Fruit fly (Drosophila melanogaster) whole organism, adult: ENCODE results near the gene CG45011.
A peak's percentile ranks its signal among the peaks of the same experiment; 100 is the strongest.

Experiments
- CG11617 ChIP-seq: fragments of 200-800 bp; sonication (Bioruptor generic); optimal IDR thresholded peaks from 2 replicates; lab custom pipeline; 2017; ENCODE audit warnings: mild to moderate bottlenecking, missing biosample characterization, missing genetic modification reagents, missing genetic modification characterization
- CG12768 ChIP-seq: fragments of 200-800 bp; sonication (Bioruptor generic); optimal IDR thresholded peaks from 2 replicates; lab custom pipeline; 2017; ENCODE audit warnings: missing biosample characterization, missing genetic modification characterization, mild to moderate bottlenecking, moderate library complexity, missing genetic modification reagents
- CG14711 ChIP-seq: fragments of 200-800 bp; sonication (Bioruptor generic); optimal IDR thresholded peaks from 2 replicates; lab custom pipeline; 2018; ENCODE audit warnings: missing biosample characterization, mild to moderate bottlenecking, missing genetic modification characterization, moderate library complexity
- CG1620 ChIP-seq: fragments of 200-800 bp; sonication (Bioruptor generic); optimal IDR thresholded peaks from 2 replicates; lab custom pipeline; 2016; ENCODE audit warnings: missing biosample characterization, missing genetic modification characterization
- CG33017 ChIP-seq: fragments of 200-800 bp; sonication (Bioruptor generic); optimal IDR thresholded peaks from 2 replicates; lab custom pipeline; 2018; ENCODE audit warnings: missing biosample characterization, mild to moderate bottlenecking, missing genetic modification characterization, moderate library complexity
- CG5204 ChIP-seq: fragments of 200-800 bp; sonication (Bioruptor generic); optimal IDR thresholded peaks from 2 replicates; lab custom pipeline; 2016; ENCODE audit warnings: missing biosample characterization, missing genetic modification characterization
- CG7045 ChIP-seq: fragments of 200-800 bp; sonication (Bioruptor generic); optimal IDR thresholded peaks from 2 replicates; lab custom pipeline; 2017; ENCODE audit warnings: missing biosample characterization, mild to moderate bottlenecking, missing genetic modification characterization
- CG7101 ChIP-seq: fragments of 200-800 bp; sonication (Bioruptor generic); optimal IDR thresholded peaks from 2 replicates; lab custom pipeline; 2018; ENCODE audit warnings: missing biosample characterization, mild to moderate bottlenecking, missing genetic modification characterization, moderate library complexity
- Clk ChIP-seq: fragments of 200-800 bp; sonication (Bioruptor generic); optimal IDR thresholded peaks from 2 replicates; lab custom pipeline; 2017; ENCODE audit warnings: missing biosample characterization, missing genetic modification characterization
- Crg-1 ChIP-seq: fragments of 200-800 bp; sonication (Bioruptor generic); optimal IDR thresholded peaks from 2 replicates; lab custom pipeline; 2016; ENCODE audit warnings: missing biosample characterization, missing genetic modification characterization
- Hr96 ChIP-seq: fragments of 200-800 bp; sonication (Bioruptor generic); optimal IDR thresholded peaks from 2 replicates; lab custom pipeline; 2016; ENCODE audit warnings: missing biosample characterization, missing genetic modification characterization
- Mnt ChIP-seq: fragments of 200-800 bp; sonication (Bioruptor generic); optimal IDR thresholded peaks from 2 replicates; lab custom pipeline; 2016; ENCODE audit warnings: missing biosample characterization, mild to moderate bottlenecking, missing genetic modification characterization
- bab1 ChIP-seq: fragments of 200-800 bp; sonication (Bioruptor generic); optimal IDR thresholded peaks from 3 replicates; lab custom pipeline; 2019; ENCODE audit warnings: missing biosample characterization, mild to moderate bottlenecking, missing genetic modification characterization, moderate library complexity
- cic ChIP-seq: fragments of 200-800 bp; sonication (Bioruptor generic); optimal IDR thresholded peaks from 2 replicates; lab custom pipeline; 2017; ENCODE audit warnings: missing biosample characterization, mild to moderate bottlenecking, missing genetic modification characterization, moderate library complexity
- cnc ChIP-seq, 2 experiments: fragments of >200 bp; optimal IDR thresholded peaks; 2 replicates each; lab custom pipeline; 2017
- kay ChIP-seq: fragments of 200-800 bp; sonication (Bioruptor generic); peaks from one replicate; lab custom pipeline; 2016; ENCODE audit warnings: missing biosample characterization, missing genetic modification characterization, borderline replicate concordance
- ovo ChIP-seq: fragments of 200-800 bp; sonication (Bioruptor generic); optimal IDR thresholded peaks from 2 replicates; lab custom pipeline; 2016; ENCODE audit warnings: missing biosample characterization, missing genetic modification characterization
- pad ChIP-seq: fragments of 200-800 bp; sonication (Bioruptor generic); optimal IDR thresholded peaks from 3 replicates; lab custom pipeline; 2017; ENCODE audit warnings: missing biosample characterization, missing genetic modification characterization, mild to moderate bottlenecking, moderate library complexity, missing genetic modification reagents
- tj ChIP-seq: fragments of 200-800 bp; sonication (Bioruptor generic); optimal IDR thresholded peaks from 3 replicates; lab custom pipeline; 2017; ENCODE audit warnings: missing biosample characterization, mild to moderate bottlenecking, missing genetic modification characterization, moderate library complexity
- toe ChIP-seq: fragments of 200-800 bp; sonication (Bioruptor generic); optimal IDR thresholded peaks from 2 replicates; lab custom pipeline; 2016; ENCODE audit warnings: missing biosample characterization, missing genetic modification characterization

The CG45011 gene

DNA sequence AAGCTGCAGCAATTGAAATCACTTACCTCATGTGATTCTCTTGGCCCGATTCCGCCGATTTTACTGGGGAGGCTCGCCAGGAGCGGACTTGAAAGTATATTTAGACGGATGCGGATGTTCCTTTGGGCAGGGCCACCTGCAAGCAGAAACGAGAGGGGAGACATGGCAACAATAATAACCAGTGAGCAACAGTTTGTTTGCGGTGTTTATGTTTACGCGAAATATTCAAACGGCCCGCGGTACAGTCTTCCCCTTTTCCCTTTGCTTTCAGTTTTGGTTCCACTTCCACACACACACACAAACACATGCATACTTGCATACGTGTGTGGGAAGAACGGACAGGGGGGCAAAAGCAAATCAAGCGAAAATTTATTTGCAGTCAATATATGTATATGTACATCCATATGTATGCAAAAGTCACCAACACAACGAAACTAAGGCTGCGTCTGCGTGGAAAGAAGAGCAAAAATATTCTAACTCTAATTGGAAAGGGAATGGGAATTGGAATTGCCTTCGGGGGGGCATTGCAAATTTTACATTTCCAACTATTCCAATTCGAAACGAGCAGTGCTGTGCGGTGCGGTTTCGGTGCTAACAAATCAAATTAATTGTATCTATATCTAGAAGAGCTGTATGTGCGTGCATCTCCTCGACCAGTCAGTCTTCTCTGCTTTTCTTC lies 27.7 kb upstream of the CG45011 start:
- TF ChIP-seq tj, result no peak
- no peak for TF ChIP-seq cnc (optimal IDR thresholded peaks at IDR 0.05; lab: Kevin White, UChicago)
- no peak for TF ChIP-seq CG33017
- no peak for TF ChIP-seq CG1620 (GFP tag; lab: Kevin White, UChicago)
- TF ChIP-seq Hr96 (GFP tag; lab: Kevin White, UChicago), result no peak
- TF ChIP-seq Clk, result peak; percentile 14
- TF ChIP-seq CG5204 (GFP tag; lab: Kevin White, UChicago), result peak; percentile 38
- no peak for TF ChIP-seq toe (GFP tag; lab: Kevin White, UChicago)
- TF ChIP-seq CG11617 (GFP tag; lab: Kevin White, UChicago), result no peak
- no peak for TF ChIP-seq CG12768 (GFP tag; lab: Kevin White, UChicago)
- peak; percentile 81 for TF ChIP-seq pad (GFP tag; lab: Kevin White, UChicago)
- TF ChIP-seq CG14711 (tag; lab: Kevin White, UChicago), result no peak
- no peak for TF ChIP-seq CG7101 (tag; lab: Kevin White, UChicago)
- TF ChIP-seq Crg-1 (GFP tag; lab: Kevin White, UChicago), result no peak
- no peak for TF ChIP-seq Mnt (GFP tag; lab: Kevin White, UChicago)
- TF ChIP-seq bab1 (GFP tag; lab: Kevin White, UChicago), result no peak
- TF ChIP-seq kay, result no peak
- TF ChIP-seq ovo (GFP tag; lab: Kevin White, UChicago), result no peak
- TF ChIP-seq cic (GFP tag; lab: Kevin White, UChicago), result no peak
- no peak for TF ChIP-seq CG7045 (GFP tag; lab: Kevin White, UChicago)

DNA sequence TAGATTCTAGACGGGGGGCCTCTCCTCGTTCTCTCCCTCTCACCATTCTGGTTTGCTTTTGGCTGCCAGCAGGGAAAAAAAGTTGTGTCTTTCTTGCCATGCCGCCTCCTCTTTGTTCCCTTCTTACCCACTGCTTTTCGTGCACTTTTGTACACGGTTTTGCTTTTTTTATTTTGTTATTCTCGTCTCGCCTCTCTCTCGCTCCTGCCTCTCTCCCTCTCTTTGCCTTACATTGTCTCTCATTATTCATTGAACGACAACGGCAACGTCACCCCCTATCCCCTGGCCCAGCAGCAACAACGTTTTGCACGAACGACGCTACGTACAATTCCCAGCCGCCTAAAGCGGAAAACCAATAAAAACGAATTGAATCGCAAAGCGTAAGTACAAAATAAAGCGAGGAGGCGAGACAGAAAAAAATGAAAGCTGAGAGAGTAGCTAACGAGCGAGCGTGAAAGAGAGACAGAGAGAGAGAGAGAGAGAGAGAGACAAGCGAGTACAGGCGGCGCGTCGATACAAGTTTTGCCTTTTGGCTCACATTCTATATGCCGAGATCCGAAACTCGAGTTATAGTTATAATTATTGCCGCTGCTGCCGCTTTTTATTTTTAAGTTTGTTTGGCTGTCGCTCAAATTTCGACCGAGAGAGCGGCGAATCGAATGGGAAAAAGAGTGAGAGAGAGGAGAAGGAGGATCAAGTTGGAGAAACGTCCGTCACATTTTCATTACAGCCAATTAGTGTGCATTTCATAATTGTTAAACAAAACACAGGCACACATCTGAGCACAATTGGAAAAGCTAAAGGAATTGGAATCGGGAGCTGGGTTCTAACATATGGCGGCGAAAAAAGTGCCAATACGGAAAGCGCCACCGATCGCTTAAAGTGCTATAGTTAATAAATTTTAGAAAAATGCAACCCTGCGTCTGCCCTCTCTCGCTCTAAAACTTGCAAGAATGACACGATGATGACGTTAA lies 26.9 kb upstream of the CG45011 start:
- TF ChIP-seq bab1 (GFP tag; lab: Kevin White, UChicago) (peak; percentile 41), CG11617 (GFP tag; lab: Kevin White, UChicago) (peak; percentile 9), Hr96 (GFP tag; lab: Kevin White, UChicago) (peak; percentile 66), kay (no peak), CG7045 (GFP tag; lab: Kevin White, UChicago) (peak; percentile 55), Mnt (GFP tag; lab: Kevin White, UChicago) (peak; percentile 78), Clk (peak; percentile 17), Crg-1 (GFP tag; lab: Kevin White, UChicago) (no peak), cnc (optimal IDR thresholded peaks at IDR 0.05; lab: Kevin White, UChicago) (no peak), CG12768 (GFP tag; lab: Kevin White, UChicago) (peak; percentile 84), cic (GFP tag; lab: Kevin White, UChicago) (peak; percentile 93), CG33017 (peak; percentile 69), ovo (GFP tag; lab: Kevin White, UChicago) (no peak), CG1620 (GFP tag; lab: Kevin White, UChicago) (no peak), CG5204 (GFP tag; lab: Kevin White, UChicago) (no peak), CG7101 (tag; lab: Kevin White, UChicago) (peak; percentile 30), tj (peak; percentile 54), toe (GFP tag; lab: Kevin White, UChicago) (peak; percentile 23), pad (GFP tag; lab: Kevin White, UChicago) (peak; percentile 17), CG14711 (tag; lab: Kevin White, UChicago) (peak; percentile 28)

DNA sequence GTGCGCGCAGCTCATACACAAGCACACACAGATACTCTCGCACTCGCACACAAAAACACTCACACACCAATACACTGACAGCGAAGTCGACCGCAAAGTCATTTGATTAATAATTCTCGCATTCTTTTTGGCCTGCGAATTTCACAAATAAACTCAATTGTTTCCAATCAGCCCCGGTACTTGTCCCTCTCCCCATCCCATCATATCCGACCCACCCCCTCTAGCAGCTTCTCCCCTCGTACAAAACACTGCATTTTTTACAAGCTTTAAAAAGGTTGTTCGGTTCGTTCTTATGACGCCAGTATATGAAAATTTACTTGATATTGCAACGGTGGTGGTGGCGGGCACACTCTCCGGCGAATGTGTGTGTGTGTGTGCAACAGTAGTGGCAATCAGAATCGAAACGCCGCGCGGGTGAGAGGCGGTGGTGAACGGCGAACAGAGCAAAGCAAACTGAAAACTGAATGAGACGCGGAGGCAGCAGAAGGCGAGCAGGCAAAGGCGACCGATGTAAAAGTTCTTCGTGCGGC lies 26.1 kb upstream of the CG45011 start:
- TF ChIP-seq bab1 (GFP tag; lab: Kevin White, UChicago) (peak; percentile 22), Clk (peak; percentile 35), cic (GFP tag; lab: Kevin White, UChicago) (peak; percentile 96), CG12768 (GFP tag; lab: Kevin White, UChicago) (peak; percentile 49), pad (GFP tag; lab: Kevin White, UChicago) (peak; percentile 62), CG33017 (peak; percentile 15), cnc (optimal IDR thresholded peaks at IDR 0.05; lab: Kevin White, UChicago) (no peak), CG7101 (tag; lab: Kevin White, UChicago) (peak; percentile 28), tj (peak; percentile 44), CG11617 (GFP tag; lab: Kevin White, UChicago) (peak; percentile 23), CG1620 (GFP tag; lab: Kevin White, UChicago) (no peak), ovo (GFP tag; lab: Kevin White, UChicago) (peak; percentile 49), Mnt (GFP tag; lab: Kevin White, UChicago) (peak; percentile 56), CG14711 (tag; lab: Kevin White, UChicago) (peak; percentile 5), Crg-1 (GFP tag; lab: Kevin White, UChicago) (no peak), CG5204 (GFP tag; lab: Kevin White, UChicago) (no peak), kay (peak; percentile 15), CG7045 (GFP tag; lab: Kevin White, UChicago) (no peak), Hr96 (GFP tag; lab: Kevin White, UChicago) (peak; percentile 43), toe (GFP tag; lab: Kevin White, UChicago) (no peak)

DNA sequence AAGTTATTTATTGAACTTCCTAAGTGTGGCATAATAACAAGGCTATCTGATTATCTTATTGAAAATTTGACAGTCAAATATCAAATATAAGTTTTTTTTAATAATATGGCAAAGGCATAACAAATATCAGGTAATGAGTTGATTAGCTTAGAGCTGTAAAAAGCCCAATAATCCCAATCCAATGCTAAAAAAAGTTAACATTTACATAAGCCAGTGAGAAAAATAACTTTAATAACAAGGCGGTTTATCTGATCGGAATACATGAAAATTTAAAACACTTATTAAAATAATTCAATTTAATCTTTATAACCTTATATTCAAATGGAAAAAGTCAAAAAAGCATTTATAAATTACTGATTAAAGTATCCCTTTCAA lies 25.6 kb upstream of the CG45011 start:
- TF ChIP-seq cic (GFP tag; lab: Kevin White, UChicago) (no peak), toe (GFP tag; lab: Kevin White, UChicago) (peak; percentile 32)
